Fruit fly (Drosophila melanogaster) whole organism, embryonic: ENCODE measurements around the gene CG32695.

ENCODE experiments used
- Ada2b ChIP-seq: fragments of 200-800 bp; sonication (Bioruptor generic); IDR thresholded peaks from 2 replicates; pipeline ENCODE4 v1.3.6; 2022; ENCODE audit warnings: missing biosample characterization, missing genetic modification characterization
- Aef1 ChIP-seq: fragments of 200-800 bp; sonication (Bioruptor generic); IDR thresholded peaks from 3 replicates; pipeline ENCODE4 v1.3.6; 2022; ENCODE audit warnings: missing biosample characterization, missing genetic modification characterization
- CG10209 ChIP-seq: fragments of 200-800 bp; sonication (Bioruptor generic); optimal IDR thresholded peaks from 3 replicates; lab custom pipeline; 2017; ENCODE audit warnings: missing biosample characterization, mild to moderate bottlenecking, missing genetic modification characterization, missing genetic modification reagents
- CG11093 ChIP-seq: fragments of 200-800 bp; sonication (Bioruptor generic); IDR thresholded peaks from 3 replicates; pipeline ENCODE4 v1.3.6; 2022; ENCODE audit warnings: missing biosample characterization, missing genetic modification characterization
- CG11504 ChIP-seq: fragments of 200-800 bp; sonication (Bioruptor generic); optimal IDR thresholded peaks from 3 replicates; lab custom pipeline; 2019; ENCODE audit warnings: missing biosample characterization, mild to moderate bottlenecking, missing genetic modification characterization, moderate library complexity
- CG11696 ChIP-seq: fragments of 200-800 bp; sonication (Bioruptor generic); IDR thresholded peaks from 2 replicates; pipeline ENCODE4 v1.3.6; 2022; ENCODE audit warnings: missing biosample characterization, missing genetic modification characterization
- CG14014 ChIP-seq: fragments of 200-800 bp; sonication (Bioruptor generic); IDR thresholded peaks from 2 replicates; pipeline ENCODE4 v1.3.6; 2022; ENCODE audit warnings: missing biosample characterization, missing genetic modification characterization
- CG14860 ChIP-seq: fragments of 200-800 bp; sonication (Bioruptor generic); IDR thresholded peaks from 3 replicates; pipeline ENCODE4 v1.3.6; 2022; ENCODE audit warnings: missing biosample characterization, missing genetic modification characterization; ENCODE audit not compliant: partially characterized antibody
- CG14965 ChIP-seq: fragments of 200-800 bp; sonication (Bioruptor generic); optimal IDR thresholded peaks from 2 replicates; lab custom pipeline; 2016; ENCODE audit warnings: missing biosample characterization, missing genetic modification characterization, borderline replicate concordance
- CG1529 ChIP-seq: fragments of 200-800 bp; sonication (Bioruptor generic); optimal IDR thresholded peaks from 3 replicates; lab custom pipeline; 2018; ENCODE audit warnings: missing biosample characterization, missing genetic modification characterization
- CG17361 ChIP-seq: fragments of 200-800 bp; sonication (Bioruptor generic); IDR thresholded peaks from 3 replicates; pipeline ENCODE4 v1.3.6; 2022; ENCODE audit warnings: missing biosample characterization, missing genetic modification characterization
- CG2116 ChIP-seq: fragments of 200-800 bp; sonication (Bioruptor generic); optimal IDR thresholded peaks from 3 replicates; lab custom pipeline; 2018; ENCODE audit warnings: missing biosample characterization, mild to moderate bottlenecking, missing genetic modification characterization
- CG2712 ChIP-seq: fragments of 200-800 bp; optimal IDR thresholded peaks from 3 replicates; lab custom pipeline; 2019; ENCODE audit warnings: missing biosample characterization, mild to moderate bottlenecking, missing genetic modification characterization, moderate library complexity
- CG34224 ChIP-seq: fragments of 200-800 bp; sonication (Bioruptor generic); IDR thresholded peaks from 3 replicates; pipeline ENCODE4 v1.3.6; 2022; ENCODE audit warnings: missing biosample characterization, missing genetic modification characterization; ENCODE audit not compliant: partially characterized antibody
- CG4424 ChIP-seq: fragments of 200-800 bp; sonication (Bioruptor generic); optimal IDR thresholded peaks from 3 replicates; lab custom pipeline; 2016; ENCODE audit warnings: missing biosample characterization, missing genetic modification characterization
- CG5180 ChIP-seq: fragments of 200-800 bp; sonication (Bioruptor generic); optimal IDR thresholded peaks from 3 replicates; lab custom pipeline; 2017; ENCODE audit warnings: missing biosample characterization, missing genetic modification characterization, mild to moderate bottlenecking, moderate library complexity, missing genetic modification reagents
- CG7556 ChIP-seq: fragments of 200-800 bp; sonication (Bioruptor generic); optimal IDR thresholded peaks from 2 replicates; lab custom pipeline; 2017; ENCODE audit warnings: missing biosample characterization, mild to moderate bottlenecking, missing genetic modification characterization
- CG7839 ChIP-seq: fragments of 200-800 bp; sonication (Bioruptor generic); optimal IDR thresholded peaks from 3 replicates; lab custom pipeline; 2018; ENCODE audit warnings: missing biosample characterization, mild to moderate bottlenecking, missing genetic modification characterization, moderate library complexity
- CG7963 ChIP-seq: fragments of 200-800 bp; sonication (Bioruptor generic); IDR thresholded peaks from 3 replicates; pipeline ENCODE4 v1.3.6; 2022; ENCODE audit warnings: missing biosample characterization, missing genetic modification characterization; ENCODE audit not compliant: partially characterized antibody
- D19A ChIP-seq: fragments of 200-800 bp; optimal IDR thresholded peaks from 3 replicates; lab custom pipeline; 2019; ENCODE audit warnings: missing biosample characterization, mild to moderate bottlenecking, missing genetic modification characterization, moderate library complexity
- Ets97D ChIP-seq: fragments of 200-800 bp; sonication (Bioruptor generic); optimal IDR thresholded peaks from 3 replicates; lab custom pipeline; 2016; ENCODE audit warnings: missing biosample characterization, missing genetic modification characterization
- HLH54F ChIP-seq: fragments of 200-800 bp; sonication (Bioruptor generic); optimal IDR thresholded peaks from 3 replicates; lab custom pipeline; 2016; ENCODE audit warnings: missing biosample characterization, missing genetic modification characterization
- Hand ChIP-seq: fragments of 200-800 bp; sonication (Bioruptor generic); optimal IDR thresholded peaks from 2 replicates; lab custom pipeline; 2017; ENCODE audit warnings: mild to moderate bottlenecking, missing biosample characterization, missing genetic modification reagents, missing genetic modification characterization
- Mes4 ChIP-seq: fragments of 200-800 bp; sonication (Bioruptor generic); optimal IDR thresholded peaks from 2 replicates; lab custom pipeline; 2016; ENCODE audit warnings: missing biosample characterization, missing genetic modification characterization
- NC2α ChIP-seq: fragments of 200-800 bp; sonication (Bioruptor generic); optimal IDR thresholded peaks from 2 replicates; lab custom pipeline; 2016; ENCODE audit warnings: missing biosample characterization, missing genetic modification characterization
- Ptx1 ChIP-seq: fragments of 200-800 bp; sonication (Bioruptor generic); IDR thresholded peaks from 2 replicates; pipeline ENCODE4 v1.3.6; 2022; ENCODE audit warnings: missing biosample characterization, missing genetic modification characterization
- Six4 ChIP-seq: fragments of 200-800 bp; sonication (Bioruptor generic); optimal IDR thresholded peaks from 2 replicates; lab custom pipeline; 2016; ENCODE audit warnings: missing biosample characterization, missing genetic modification characterization
- Sry-β ChIP-seq: fragments of 200-800 bp; sonication (Bioruptor generic); optimal IDR thresholded peaks from 2 replicates; lab custom pipeline; 2018; ENCODE audit warnings: missing biosample characterization, mild to moderate bottlenecking, missing genetic modification characterization, moderate library complexity
- Taf1 ChIP-seq: fragments of 200-800 bp; sonication (Bioruptor generic); IDR thresholded peaks from 2 replicates; pipeline ENCODE4 v1.3.6; 2022; ENCODE audit warnings: missing biosample characterization, missing genetic modification characterization
- ab ChIP-seq: fragments of 200-800 bp; sonication (Bioruptor generic); optimal IDR thresholded peaks from 2 replicates; lab custom pipeline; 2016; ENCODE audit warnings: missing biosample characterization, missing genetic modification characterization
- bigmax ChIP-seq: fragments of 200-800 bp; sonication (Bioruptor generic); optimal IDR thresholded peaks from 2 replicates; lab custom pipeline; 2018; ENCODE audit warnings: missing biosample characterization, mild to moderate bottlenecking, missing genetic modification characterization
- br ChIP-seq: fragments of >200 bp; optimal IDR thresholded peaks from 2 replicates; lab custom pipeline; 2017
- cas ChIP-seq: fragments of 200-800 bp; sonication (Bioruptor generic); IDR thresholded peaks from 2 replicates; pipeline ENCODE4 v1.3.6; 2022; ENCODE audit warnings: missing biosample characterization, missing genetic modification characterization
- cato ChIP-seq: fragments of 200-800 bp; sonication (Bioruptor generic); optimal IDR thresholded peaks from 2 replicates; lab custom pipeline; 2016; ENCODE audit warnings: missing biosample characterization, missing genetic modification characterization, borderline replicate concordance
- chm ChIP-seq: fragments of 200-800 bp; sonication (Bioruptor generic); IDR thresholded peaks from 2 replicates; pipeline ENCODE4 v1.3.6; 2022; ENCODE audit warnings: missing biosample characterization, missing genetic modification characterization
- dan ChIP-seq: fragments of 200-800 bp; sonication (Bioruptor generic); IDR thresholded peaks from 2 replicates; pipeline ENCODE4 v1.3.6; 2022; ENCODE audit warnings: missing biosample characterization, missing genetic modification characterization
- danr ChIP-seq: fragments of 200-800 bp; sonication (Bioruptor generic); IDR thresholded peaks from 2 replicates; pipeline ENCODE4 v1.3.6; 2022; ENCODE audit warnings: missing biosample characterization, missing genetic modification characterization
- dati ChIP-seq: fragments of 200-800 bp; sonication (Bioruptor generic); IDR thresholded peaks from 2 replicates; pipeline ENCODE4 v1.3.6; 2022; ENCODE audit warnings: missing biosample characterization, missing genetic modification characterization
- dimm ChIP-seq: fragments of 200-800 bp; sonication (Bioruptor generic); IDR thresholded peaks from 2 replicates; pipeline ENCODE4 v1.3.6; 2022; ENCODE audit warnings: missing biosample characterization, missing genetic modification characterization
- dpn ChIP-seq, 2 experiments: fragments of 200-800 bp; sonication (Bioruptor generic); optimal IDR thresholded peaks; 3 replicates each; lab custom pipeline; 2016; ENCODE audit warnings: missing biosample characterization in 2 of 2, missing genetic modification characterization in 2 of 2
- dysf ChIP-seq: fragments of 200-800 bp; sonication (Bioruptor generic); IDR thresholded peaks from 3 replicates; pipeline ENCODE4 v1.3.6; 2022; ENCODE audit warnings: missing biosample characterization, missing genetic modification characterization
- fd96Cb ChIP-seq: fragments of 200-800 bp; sonication (Bioruptor generic); optimal IDR thresholded peaks from 2 replicates; lab custom pipeline; 2018; ENCODE audit warnings: missing biosample characterization, mild to moderate bottlenecking, missing genetic modification characterization, moderate library complexity
- lbe ChIP-seq: fragments of 200-800 bp; sonication (Bioruptor generic); optimal IDR thresholded peaks from 2 replicates; lab custom pipeline; 2016; ENCODE audit warnings: missing biosample characterization, mild to moderate bottlenecking, missing genetic modification characterization
- maf-S ChIP-seq: fragments of 200-800 bp; sonication (Bioruptor generic); optimal IDR thresholded peaks from 2 replicates; lab custom pipeline; 2016; ENCODE audit warnings: missing biosample characterization, missing genetic modification characterization
- pan ChIP-seq, 4 experiments: fragments of >200 bp in 3 of 4; fragments of 200-800 bp in 1 of 4; sonication (Bioruptor generic) in 1 of 4; optimal IDR thresholded peaks in 3 of 4; IDR thresholded peaks in 1 of 4; 2 replicates each; pipeline versions ENCODE4 v1.3.6 to Lab custom; 2017 to 2022; ENCODE audit warnings: missing biosample characterization in 2 of 4, missing genetic modification characterization in 2 of 4, mixed read lengths in 1 of 4
- pros ChIP-seq: fragments of 200-800 bp; sonication (Bioruptor generic); optimal IDR thresholded peaks from 3 replicates; lab custom pipeline; 2019; ENCODE audit warnings: missing biosample characterization, mild to moderate bottlenecking, missing genetic modification characterization, moderate library complexity
- row ChIP-seq: fragments of 200-800 bp; sonication (Bioruptor generic); IDR thresholded peaks from 3 replicates; pipeline ENCODE4 v1.3.6; 2022; ENCODE audit warnings: missing biosample characterization, missing genetic modification characterization
- run ChIP-seq: fragments of 200-800 bp; sonication (Bioruptor generic); optimal IDR thresholded peaks from 3 replicates; lab custom pipeline; 2018; ENCODE audit warnings: missing biosample characterization, mild to moderate bottlenecking, missing genetic modification characterization
- sr ChIP-seq: fragments of 200-800 bp; sonication (Bioruptor generic); IDR thresholded peaks from 3 replicates; pipeline ENCODE4 v1.3.6; 2022; ENCODE audit warnings: missing biosample characterization, missing genetic modification characterization
- vnd ChIP-seq: fragments of 200-800 bp; sonication (Bioruptor generic); IDR thresholded peaks from 3 replicates; pipeline ENCODE4 v1.3.6; 2022; ENCODE audit warnings: missing biosample characterization, missing genetic modification characterization; ENCODE audit not compliant: partially characterized antibody
- zen ChIP-seq: fragments of 200-800 bp; sonication (Bioruptor generic); optimal IDR thresholded peaks from 3 replicates; lab custom pipeline; 2018; ENCODE audit warnings: missing biosample characterization, mild to moderate bottlenecking, missing genetic modification characterization, moderate library complexity
- zfh1 ChIP-seq: fragments of 200-800 bp; sonication (Bioruptor generic); IDR thresholded peaks from 3 replicates; pipeline ENCODE4 v1.3.6; 2022; ENCODE audit warnings: missing biosample characterization, missing genetic modification characterization

Gene CG32695

dm6 chrX:9911026-9911425 lies 37.2 kb upstream of the CG32695 start, which contains the start of gene CG1986 (continued):
- TF ChIP-seq CG4424 (no peak), Ptx1 (GFP tag; lab: Robert Waterston, UW) (0 out of 2 replicates have a peak, but pooled peaks have one; percentile 13), Aef1 (GFP tag; lab: Robert Waterston, UW) (no peak), pros (GFP tag; lab: Kevin White, UChicago) (no peak), CG7556 (GFP tag; lab: Kevin White, UChicago) (no peak), CG7963 (GFP tag; lab: Robert Waterston, UW) (no peak), Six4 (GFP tag; lab: Kevin White, UChicago) (no peak), CG7839 (tag; lab: Kevin White, UChicago) (peak; percentile 17), CG2116 (GFP tag; lab: Kevin White, UChicago) (no peak), Hand (GFP tag; lab: Kevin White, UChicago) (no peak), danr (no peak), CG14860 (GFP tag; lab: Robert Waterston, UW) (no peak), NC2α (GFP tag; lab: Kevin White, UChicago) (no peak), bigmax (no peak), D19A (tag; lab: Kevin White, UChicago) (no peak), br (lab: Kevin White, UChicago) (no peak), CG11093 (no peak), dpn (GFP tag; optimal IDR thresholded peaks at IDR 0.05; lab: Kevin White, UChicago) (no peak), CG1529 (GFP tag; lab: Kevin White, UChicago) (no peak), CG17361 (GFP tag; lab: Robert Waterston, UW) (no peak), chm (no peak), CG5180 (GFP tag; lab: Kevin White, UChicago) (no peak), Ets97D (no peak), vnd (GFP tag; lab: Robert Waterston, UW) (no peak), fd96Cb (tag; lab: Kevin White, UChicago) (no peak), dysf (GFP tag; lab: Robert Waterston, UW) (0 out of 3 replicates have a peak, but pooled peaks have one; percentile 11), zen (no peak), CG34224 (GFP tag; lab: Robert Waterston, UW) (no peak), cato (no peak), row (GFP tag; lab: Robert Waterston, UW) (peak; percentile 22; the same call in 2 of the 3 replicates), CG14014 (GFP tag; lab: Robert Waterston, UW) (no peak), pan (optimal IDR thresholded peaks at IDR 0.05; lab: Kevin White, UChicago) (no peak), pan (GFP tag; optimal IDR thresholded peaks at IDR 0.05 in 1 of 2, IDR thresholded peaks at IDR 0.05 in 1 of 2) (no peak), CG2712 (tag; lab: Kevin White, UChicago) (peak; percentile 49), HLH54F (GFP tag; lab: Kevin White, UChicago) (no peak), CG14965 (GFP tag; lab: Kevin White, UChicago) (no peak), zfh1 (GFP tag; lab: Robert Waterston, UW) (0 out of 3 replicates have a peak, but pooled peaks have one; percentile 14), sr (GFP tag; lab: Robert Waterston, UW) (no peak), lbe (no peak), Taf1 (no peak), ab (no peak), cas (GFP tag; lab: Robert Waterston, UW) (no peak), Mes4 (no peak), Sry-β (GFP tag; lab: Kevin White, UChicago) (no peak), dati (GFP tag; lab: Robert Waterston, UW) (no peak), run (no peak), dimm (GFP tag; lab: Robert Waterston, UW) (no peak), CG11504 (peak; percentile 13), Ada2b (no peak), CG10209 (GFP tag; lab: Kevin White, UChicago) (no peak), CG11696 (no peak), maf-S (GFP tag; lab: Kevin White, UChicago) (no peak), dan (GFP tag; lab: Robert Waterston, UW) (no peak)
